Worm (Caenorhabditis elegans) whole organism, L1 larva: ENCODE measurements around the gene dsl-1.
A peak's percentile ranks its signal among the peaks of the same experiment; 100 is the strongest.

Experiments
- C04F5.9 ChIP-seq: sonication (generic microtip); optimal IDR thresholded peaks from 2 replicates; lab custom pipeline; 2016; ENCODE audit warnings: missing genetic modification characterization, missing compliant biosample characterization
- C34B4.2 ChIP-seq: sonication (generic microtip); optimal IDR thresholded peaks from 2 replicates; lab custom pipeline; 2017; ENCODE audit warnings: mild to moderate bottlenecking, missing genetic modification characterization, missing compliant biosample characterization
- Y116A8C.19 ChIP-seq: sonication (generic microtip); optimal IDR thresholded peaks from 2 replicates; lab custom pipeline; 2016; ENCODE audit warnings: missing compliant biosample characterization, missing genetic modification characterization, borderline replicate concordance
- alr-1 ChIP-seq: fragments of 200-800 bp; sonication (Bioruptor generic); optimal IDR thresholded peaks from 2 replicates; lab custom pipeline; 2018; ENCODE audit warnings: borderline replicate concordance, mild to moderate bottlenecking, missing genetic modification characterization, missing compliant biosample characterization
- ama-1 ChIP-seq: fragments of 150-350 bp; optimal IDR thresholded peaks from 2 replicates; lab custom pipeline; 2014
- blmp-1 ChIP-seq: fragments of 150-350 bp; optimal IDR thresholded peaks from 2 replicates; lab custom pipeline; 2014; ENCODE audit warnings: missing biosample characterization, missing genetic modification characterization
- dpl-1 ChIP-seq, 3 experiments: fragments of 150-350 bp in 2 of 3; sonication (generic microtip) in 1 of 3; optimal IDR thresholded peaks; 2 replicates each; lab custom pipeline; 2014 to 2017; ENCODE audit warnings: missing biosample characterization in 3 of 3, missing genetic modification characterization in 3 of 3, missing genetic modification reagents in 3 of 3
- dsc-1 ChIP-seq: sonication (generic microtip); optimal IDR thresholded peaks from 2 replicates; lab custom pipeline; 2016; ENCODE audit warnings: mild to moderate bottlenecking, missing genetic modification characterization, missing compliant biosample characterization
- efl-1 ChIP-seq, 4 experiments: fragments of 150-350 bp; optimal IDR thresholded peaks in 3 of 4; peaks in 1 of 4; 1 replicate in 1 of 4; 2 replicates in 3 of 4; lab custom pipeline; 2014; ENCODE audit warnings: missing biosample characterization in 2 of 4, missing genetic modification characterization in 2 of 4, missing genetic modification reagents in 2 of 4
- fos-1 ChIP-seq: fragments of 150-350 bp; optimal IDR thresholded peaks from 2 replicates; lab custom pipeline; 2014; ENCODE audit warnings: missing biosample characterization, missing genetic modification characterization
- grh-1 ChIP-seq: fragments of 200-800 bp; sonication (Bioruptor generic); IDR thresholded peaks from 2 replicates; pipeline ENCODE4 v1.3.6; 2022; ENCODE audit warnings: missing genetic modification reagents, missing genetic modification characterization, missing compliant biosample characterization
- hlh-17 ChIP-seq: fragments of 200-800 bp; sonication (Bioruptor generic); optimal IDR thresholded peaks from 2 replicates; lab custom pipeline; 2018; ENCODE audit warnings: missing genetic modification characterization, mild to moderate bottlenecking, missing compliant biosample characterization, moderate library complexity, borderline replicate concordance
- irx-1 ChIP-seq: sonication (generic microtip); optimal IDR thresholded peaks from 2 replicates; lab custom pipeline; 2016; ENCODE audit warnings: missing genetic modification characterization, missing compliant biosample characterization
- jun-1 ChIP-seq: fragments of 150-350 bp; optimal IDR thresholded peaks from 2 replicates; lab custom pipeline; 2014; ENCODE audit warnings: missing biosample characterization, missing genetic modification reagents, missing genetic modification characterization
- lin-14 ChIP-seq: fragments of 200-800 bp; sonication (Bioruptor generic); optimal IDR thresholded peaks from 2 replicates; lab custom pipeline; 2018; ENCODE audit warnings: mild to moderate bottlenecking, missing genetic modification characterization, moderate library complexity, missing compliant biosample characterization
- lin-15B ChIP-seq: fragments of 150-350 bp; sonication (generic microtip); optimal IDR thresholded peaks from 3 replicates; lab custom pipeline; 2014; ENCODE audit warnings: missing biosample characterization, missing genetic modification characterization
- lin-35 ChIP-seq, 2 experiments: fragments of 150-350 bp; optimal IDR thresholded peaks; 2 replicates each; lab custom pipeline; 2014; ENCODE audit warnings: missing biosample characterization in 2 of 2, missing genetic modification characterization in 2 of 2, missing genetic modification reagents in 2 of 2
- mef-2 ChIP-seq: fragments of 150-350 bp; optimal IDR thresholded peaks from 2 replicates; lab custom pipeline; 2014; ENCODE audit warnings: missing biosample characterization, missing genetic modification characterization
- mep-1 ChIP-seq: fragments of 150-350 bp; optimal IDR thresholded peaks from 2 replicates; lab custom pipeline; 2014; ENCODE audit warnings: missing biosample characterization, missing genetic modification characterization
- nhr-12 ChIP-seq: sonication (generic microtip); optimal IDR thresholded peaks from 2 replicates; lab custom pipeline; 2017; ENCODE audit warnings: missing biosample characterization, missing genetic modification characterization
- nhr-19 ChIP-seq: fragments of 200-800 bp; sonication (Bioruptor generic); conservative IDR thresholded peaks from 2 replicates; pipeline ENCODE4 v1.3.6; 2022; ENCODE audit warnings: missing genetic modification characterization, missing compliant biosample characterization
- nhr-28 ChIP-seq: fragments of 150-350 bp; optimal IDR thresholded peaks from 2 replicates; lab custom pipeline; 2014; ENCODE audit warnings: missing biosample characterization, missing genetic modification characterization
- nhr-76 ChIP-seq: sonication (generic microtip); optimal IDR thresholded peaks from 2 replicates; lab custom pipeline; 2017; ENCODE audit warnings: missing biosample characterization, missing genetic modification characterization
- nhr-77 ChIP-seq: fragments of 150-350 bp; optimal IDR thresholded peaks from 2 replicates; lab custom pipeline; 2014; ENCODE audit warnings: missing biosample characterization, missing genetic modification characterization
- nhr-90 ChIP-seq: sonication (generic microtip); optimal IDR thresholded peaks from 2 replicates; lab custom pipeline; 2016; ENCODE audit warnings: mild to moderate bottlenecking, missing genetic modification characterization, missing compliant biosample characterization; ENCODE audit not compliant: poor library complexity
- pag-3 ChIP-seq: sonication (generic microtip); optimal IDR thresholded peaks from 2 replicates; lab custom pipeline; 2017; ENCODE audit warnings: missing genetic modification characterization, mild to moderate bottlenecking, missing compliant biosample characterization, antibody characterized with exemption, borderline replicate concordance; ENCODE audit not compliant: insufficient read depth
- pax-3 ChIP-seq: fragments of 200-800 bp; sonication (Bioruptor generic); optimal IDR thresholded peaks from 2 replicates; lab custom pipeline; 2018; ENCODE audit warnings: mild to moderate bottlenecking, missing genetic modification characterization, moderate library complexity, missing compliant biosample characterization
- rnt-1 ChIP-seq: sonication (generic microtip); optimal IDR thresholded peaks from 2 replicates; lab custom pipeline; 2016; ENCODE audit warnings: mild to moderate bottlenecking, missing genetic modification characterization, moderate library complexity, missing compliant biosample characterization
- skn-1 ChIP-seq: fragments of 150-350 bp; optimal IDR thresholded peaks from 2 replicates; lab custom pipeline; 2014; ENCODE audit warnings: missing biosample characterization, missing genetic modification characterization
- sptf-1 ChIP-seq: fragments of 150-350 bp; optimal IDR thresholded peaks from 2 replicates; lab custom pipeline; 2014; ENCODE audit warnings: missing biosample characterization, missing genetic modification characterization
- swsn-7 ChIP-seq: sonication (generic microtip); optimal IDR thresholded peaks from 2 replicates; lab custom pipeline; 2016; ENCODE audit warnings: missing genetic modification characterization, missing compliant biosample characterization
- tbx-2 ChIP-seq: sonication (generic microtip); optimal IDR thresholded peaks from 2 replicates; lab custom pipeline; 2016; ENCODE audit warnings: missing genetic modification characterization, missing compliant biosample characterization
- unc-98 ChIP-seq: fragments of 200-800 bp; sonication (Bioruptor generic); IDR thresholded peaks from 2 replicates; pipeline ENCODE4 v1.3.6; 2022; ENCODE audit warnings: missing genetic modification characterization, missing compliant biosample characterization
- vab-15 ChIP-seq: sonication (generic microtip); optimal IDR thresholded peaks from 2 replicates; lab custom pipeline; 2017; ENCODE audit warnings: missing genotype, mild to moderate bottlenecking, missing genetic modification characterization, missing compliant biosample characterization
- zip-4 ChIP-seq: fragments of 200-800 bp; sonication (Bioruptor generic); optimal IDR thresholded peaks from 2 replicates; lab custom pipeline; 2018; ENCODE audit warnings: mild to moderate bottlenecking, missing genetic modification characterization, moderate library complexity, missing compliant biosample characterization
- ztf-11 ChIP-seq, 2 experiments: sonication (generic microtip); optimal IDR thresholded peaks; 2 replicates each; lab custom pipeline; 2016 to 2017; ENCODE audit warnings: missing genetic modification characterization in 2 of 2, missing biosample characterization in 1 of 2, missing compliant biosample characterization in 1 of 2
- ztf-4 ChIP-seq: fragments of 150-350 bp; optimal IDR thresholded peaks from 2 replicates; lab custom pipeline; 2014; ENCODE audit warnings: missing biosample characterization, missing genetic modification characterization

dsl-1 gene

DNA sequence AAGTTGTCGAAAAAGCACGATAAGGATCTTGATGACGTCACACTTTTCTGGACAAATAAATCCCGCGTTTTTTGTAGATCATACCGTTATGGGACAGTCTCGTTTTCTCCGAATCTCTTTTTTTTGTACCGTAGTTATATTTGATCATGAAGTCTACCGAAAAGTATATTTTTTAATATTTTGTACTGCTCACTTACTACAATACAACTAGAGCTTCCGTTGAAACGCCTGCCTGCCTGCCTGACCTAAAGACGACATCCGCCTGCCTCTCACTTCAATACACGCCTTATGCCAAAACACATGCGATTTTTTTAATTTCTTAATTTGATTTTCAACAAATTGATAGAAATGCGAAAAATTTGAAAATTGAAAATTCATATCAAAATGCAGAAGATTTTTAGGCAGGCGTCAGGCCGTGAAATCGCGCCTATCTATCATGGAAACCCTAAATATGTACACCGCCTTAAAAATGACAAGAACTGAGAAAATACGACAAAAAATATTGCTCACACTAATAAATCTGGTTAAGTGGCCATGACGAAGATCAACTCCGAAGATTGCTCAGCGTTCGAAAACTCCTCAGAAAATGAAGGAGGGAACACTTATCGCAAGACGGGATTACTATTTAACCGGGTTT lies 17.8 kb upstream of the dsl-1 start, which contains the start of gene W09G12.8:
Gene W09G12.8, plus strand, starts transcription at position 587 of the 637 bp plus-strand sequence.
- no peak for TF ChIP-seq vab-15 (tag; lab: Kevin White, UChicago)
- no peak for TF ChIP-seq C34B4.2 (tag; lab: Kevin White, UChicago)
- no peak for TF ChIP-seq rnt-1
- no peak for TF ChIP-seq nhr-19 (GFP tag; lab: Robert Waterston, UW)
- TF ChIP-seq alr-1 (tag; lab: Kevin White, UChicago) = no peak
- no peak for TF ChIP-seq irx-1 (tag; lab: Kevin White, UChicago)
- TF ChIP-seq zip-4 (GFP tag; lab: Kevin White, UChicago) = no peak
- no peak for TF ChIP-seq swsn-7 (tag; lab: Kevin White, UChicago)
- TF ChIP-seq nhr-77 (tag; lab: Kevin White, UChicago) = no peak
- TF ChIP-seq lin-35 (GFP tag; optimal IDR thresholded peaks at IDR 0.05; lab: Kevin White, UChicago) = no peak
- TF ChIP-seq hlh-17 (GFP tag; lab: Kevin White, UChicago) = no peak
- no peak for TF ChIP-seq mef-2 (tag; lab: Kevin White, UChicago)
- no peak for TF ChIP-seq C04F5.9
- TF ChIP-seq nhr-28 = no peak
- TF ChIP-seq pax-3 (tag; lab: Kevin White, UChicago) = no peak
- no peak for TF ChIP-seq dpl-1 (GFP tag; optimal IDR thresholded peaks at IDR 0.05; lab: Kevin White, UChicago)
- TF ChIP-seq efl-1 (optimal IDR thresholded peaks at IDR 0.05; lab: Kevin White, UChicago) = no peak
- no peak for TF ChIP-seq efl-1 (GFP tag; optimal IDR thresholded peaks at IDR 0.05 in 1 of 2; lab: Kevin White, UChicago)
- TF ChIP-seq nhr-90 (tag; lab: Kevin White, UChicago) = no peak
- no peak for TF ChIP-seq unc-98

DNA sequence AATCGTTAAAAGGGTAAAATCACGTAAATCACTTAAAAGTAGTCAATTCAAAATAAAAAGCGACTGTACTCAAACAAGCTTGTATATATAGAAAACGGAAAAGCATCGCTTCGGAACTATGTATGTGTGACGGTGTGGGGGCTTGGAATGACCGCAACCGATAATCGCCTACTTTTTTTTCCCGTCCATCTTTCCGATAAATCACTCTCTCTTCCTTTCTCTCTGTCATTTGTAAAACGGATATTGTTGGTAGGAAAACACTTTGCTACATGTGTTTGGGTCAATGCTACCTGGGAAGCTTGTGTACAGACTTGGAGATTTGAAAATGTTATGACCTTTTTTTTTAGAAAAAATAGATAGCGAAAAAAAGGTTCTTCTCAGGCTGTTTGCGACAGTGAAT lies 16.9 kb upstream of the dsl-1 start:
- TF ChIP-seq lin-15B (tag; lab: Kevin White, UChicago) (no peak), blmp-1 (tag; lab: Kevin White, UChicago) (peak; percentile 94)

DNA sequence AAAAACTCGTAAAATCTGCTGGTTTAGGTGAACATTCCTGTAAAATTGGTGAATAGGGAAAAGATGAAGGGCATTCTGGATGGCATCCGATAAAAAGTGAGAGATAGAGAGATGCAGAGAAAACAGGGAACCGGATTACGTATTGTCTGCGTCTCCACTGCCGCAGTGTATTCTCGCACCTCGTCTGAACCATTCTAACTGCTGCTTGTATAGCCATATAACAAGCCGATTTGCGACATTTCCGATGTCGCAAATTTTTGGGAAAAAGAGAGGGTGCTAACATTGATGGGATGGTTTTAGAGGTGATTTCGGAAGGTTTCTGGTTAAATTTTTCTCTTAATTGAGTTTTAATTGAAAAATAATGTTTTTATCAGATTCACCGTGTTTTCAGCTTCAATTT lies 13.3 kb upstream of the dsl-1 start, which contains the start of gene W09G12.10:
Gene W09G12.10, minus strand, starts transcription at position 121 of the 400 bp plus-strand sequence.
- TF ChIP-seq lin-14 (GFP tag; lab: Kevin White, UChicago) = no peak
- peak in 1 of 2 experiments; percentile 18 for TF ChIP-seq efl-1 (optimal IDR thresholded peaks at IDR 0.05; lab: Kevin White, UChicago)
- TF ChIP-seq efl-1 (GFP tag; optimal IDR thresholded peaks at IDR 0.05 in 1 of 2; lab: Kevin White, UChicago) = no peak
- no peak for TF ChIP-seq mef-2 (tag; lab: Kevin White, UChicago)
- no peak for TF ChIP-seq nhr-76 (tag; lab: Kevin White, UChicago)
- no peak for TF ChIP-seq Y116A8C.19 (tag; lab: Kevin White, UChicago)
- TF ChIP-seq nhr-77 (tag; lab: Kevin White, UChicago) = no peak
- peak; percentile 45 for TF ChIP-seq blmp-1 (tag; lab: Kevin White, UChicago)
- no peak for TF ChIP-seq sptf-1 (tag; lab: Kevin White, UChicago)
- TF ChIP-seq mep-1 = no peak
- TF ChIP-seq jun-1 (tag; lab: Kevin White, UChicago) = peak; percentile 4
- no peak for TF ChIP-seq C34B4.2 (tag; lab: Kevin White, UChicago)
- TF ChIP-seq nhr-12 = no peak
- TF ChIP-seq ztf-11 (tag; optimal IDR thresholded peaks at IDR 0.05; lab: Kevin White, UChicago) = no peak
- TF ChIP-seq ztf-4 = no peak

DNA sequence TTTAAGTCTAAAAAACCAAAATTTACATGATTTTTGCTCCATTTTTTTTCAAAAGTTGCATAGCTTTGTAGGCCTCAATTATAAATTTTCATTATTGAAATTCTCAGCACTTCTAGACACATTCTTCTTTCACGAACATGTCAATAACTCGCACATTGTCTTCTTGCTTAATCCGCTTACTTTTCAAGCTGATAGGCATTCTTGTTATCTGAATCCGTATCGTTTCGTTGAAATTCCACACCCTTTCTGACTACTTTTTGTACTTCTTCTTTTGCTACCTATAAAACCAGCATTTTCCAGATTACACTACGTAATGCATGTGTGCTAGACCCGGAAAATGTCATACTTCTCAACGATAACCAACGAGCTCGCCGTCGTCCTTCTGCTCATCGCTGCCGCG lies 8.4 kb upstream of the dsl-1 start, which contains the start of gene W09G12.9:
Gene W09G12.9, plus strand, starts transcription at position 301 of the 400 bp plus-strand sequence.
- TF ChIP-seq pag-3 (tag; lab: Kevin White, UChicago) (no peak), ama-1 (no peak), nhr-12 (no peak), skn-1 (tag; lab: Kevin White, UChicago) (no peak), nhr-76 (tag; lab: Kevin White, UChicago) (no peak), lin-14 (GFP tag; lab: Kevin White, UChicago) (no peak), ztf-11 (tag; optimal IDR thresholded peaks at IDR 0.05; lab: Kevin White, UChicago) (no peak), fos-1 (tag; lab: Kevin White, UChicago) (no peak), grh-1 (GFP tag; lab: Robert Waterston, UW) (no peak), alr-1 (tag; lab: Kevin White, UChicago) (no peak), tbx-2 (tag; lab: Kevin White, UChicago) (no peak), pax-3 (tag; lab: Kevin White, UChicago) (no peak), dsc-1 (no peak), lin-35 (GFP tag; optimal IDR thresholded peaks at IDR 0.05; lab: Kevin White, UChicago) (no peak)
